Worm (Caenorhabditis elegans): ENCODE results near the gene F40F8.11.

DNA sequence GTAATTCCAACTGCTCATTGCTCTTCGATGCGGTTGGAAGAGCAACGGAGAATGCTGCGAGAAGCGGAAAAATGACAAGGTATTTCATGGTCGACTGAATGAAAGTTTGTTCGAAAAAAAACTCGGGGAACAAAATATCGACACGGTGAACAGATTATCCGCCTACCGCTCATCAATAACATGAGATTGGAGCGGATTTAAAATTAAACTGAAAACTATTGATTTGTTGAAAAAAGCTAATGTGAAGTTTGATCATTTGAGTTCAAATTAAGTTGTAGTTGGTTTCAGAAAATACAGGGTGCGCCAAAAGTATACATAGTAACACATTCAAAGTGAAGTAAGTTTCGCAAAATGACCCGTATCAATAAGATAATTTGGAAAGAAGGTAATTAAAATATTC lies 7.8 kb upstream of the F40F8.11 start, which contains the start of gene F40F8.4:
- TF ChIP-seq zag-1 (tag; optimal IDR thresholded peaks at IDR 0.05) (no peak), nhr-84 (tag; optimal IDR thresholded peaks at IDR 0.05) (no peak), lin-13 (GFP tag; optimal IDR thresholded peaks at IDR 0.05) (no peak), nhr-11 (tag; optimal IDR thresholded peaks at IDR 0.05) (no peak), nhr-28 (tag; optimal IDR thresholded peaks at IDR 0.05) (no peak), elt-3 (tag; optimal IDR thresholded peaks at IDR 0.05) (no peak), jun-1 (tag; optimal IDR thresholded peaks at IDR 0.05) (no peak), elt-2 (tag; optimal IDR thresholded peaks at IDR 0.05) (no peak), grh-1 (GFP tag; IDR thresholded peaks at IDR 0.05) (no peak), sox-4 (tag; optimal IDR thresholded peaks at IDR 0.05) (no peak), lsy-2 (tag; optimal IDR thresholded peaks at IDR 0.05) (no peak), irx-1 (tag; optimal IDR thresholded peaks at IDR 0.05) (no peak)

All from whole organism, L1 larva.